Fruit fly (Drosophila melanogaster) whole organism, embryonic: Measurements from ENCODE around the gene Prosalpha3T.

Experiments used
- Abd-B ChIP-seq: fragments of 200-800 bp; sonication (Bioruptor generic); optimal IDR thresholded peaks from 2 replicates; lab custom pipeline; 2018; ENCODE audit warnings: missing biosample characterization, mild to moderate bottlenecking, missing genetic modification characterization, moderate library complexity
- Ada2b ChIP-seq: fragments of 200-800 bp; sonication (Bioruptor generic); IDR thresholded peaks from 2 replicates; pipeline ENCODE4 v1.3.6; 2022; ENCODE audit warnings: missing biosample characterization, missing genetic modification characterization
- CG10959 ChIP-seq: fragments of 200-800 bp; sonication (Bioruptor generic); IDR thresholded peaks from 2 replicates; pipeline ENCODE4 v1.3.6; 2022; ENCODE audit warnings: missing biosample characterization, missing genetic modification characterization
- CG13775 ChIP-seq: fragments of 200-800 bp; sonication (Bioruptor generic); optimal IDR thresholded peaks from 3 replicates; lab custom pipeline; 2017; ENCODE audit warnings: missing biosample characterization, mild to moderate bottlenecking, missing genetic modification characterization
- CG14667 ChIP-seq: fragments of 200-800 bp; sonication (Bioruptor generic); IDR thresholded peaks from 2 replicates; pipeline ENCODE4 v1.3.6; 2022; ENCODE audit warnings: missing biosample characterization, missing genetic modification characterization
- CG17361 ChIP-seq: fragments of 200-800 bp; sonication (Bioruptor generic); IDR thresholded peaks from 3 replicates; pipeline ENCODE4 v1.3.6; 2022; ENCODE audit warnings: missing biosample characterization, missing genetic modification characterization
- CG17912 ChIP-seq: fragments of 200-800 bp; sonication (Bioruptor generic); optimal IDR thresholded peaks from 2 replicates; lab custom pipeline; 2018; ENCODE audit warnings: missing biosample characterization, mild to moderate bottlenecking, missing genetic modification characterization
- CG2875 ChIP-seq: fragments of 200-800 bp; sonication (Bioruptor generic); optimal IDR thresholded peaks from 2 replicates; lab custom pipeline; 2017; ENCODE audit warnings: missing biosample characterization, mild to moderate bottlenecking, missing genetic modification characterization, missing genetic modification reagents
- CG30020 ChIP-seq: fragments of 200-800 bp; optimal IDR thresholded peaks from 2 replicates; lab custom pipeline; 2019; ENCODE audit warnings: missing biosample characterization, mild to moderate bottlenecking, missing genetic modification characterization, moderate library complexity
- CG30431 ChIP-seq: fragments of 200-800 bp; sonication (Bioruptor generic); optimal IDR thresholded peaks from 2 replicates; lab custom pipeline; 2017; ENCODE audit warnings: missing biosample characterization, missing genetic modification characterization
- CG32772 ChIP-seq: fragments of 200-800 bp; sonication (Bioruptor generic); IDR thresholded peaks from 2 replicates; pipeline ENCODE4 v1.3.6; 2022; ENCODE audit warnings: missing biosample characterization, missing genetic modification characterization
- CG34224 ChIP-seq: fragments of 200-800 bp; sonication (Bioruptor generic); IDR thresholded peaks from 3 replicates; pipeline ENCODE4 v1.3.6; 2022; ENCODE audit warnings: missing biosample characterization, missing genetic modification characterization; ENCODE audit not compliant: partially characterized antibody
- CG3726 ChIP-seq: fragments of 200-800 bp; sonication (Bioruptor generic); IDR thresholded peaks from 3 replicates; pipeline ENCODE4, ENCODE4 v1.3.6; 2022; ENCODE audit warnings: missing biosample characterization, missing genetic modification characterization
- CG4617 ChIP-seq: fragments of 200-800 bp; sonication (Bioruptor generic); optimal IDR thresholded peaks from 3 replicates; lab custom pipeline; 2016; ENCODE audit warnings: missing biosample characterization, missing genetic modification characterization, borderline replicate concordance
- CG6175 ChIP-seq: fragments of 200-800 bp; sonication (Bioruptor generic); IDR thresholded peaks from 3 replicates; pipeline ENCODE4 v1.3.6; 2022; ENCODE audit warnings: missing biosample characterization, missing genetic modification characterization
- CG7271 ChIP-seq: fragments of 200-800 bp; sonication (Bioruptor generic); optimal IDR thresholded peaks from 2 replicates; lab custom pipeline; 2018; ENCODE audit warnings: missing biosample characterization, mild to moderate bottlenecking, missing genetic modification characterization, moderate library complexity
- CG7357 ChIP-seq: fragments of 200-800 bp; sonication (Bioruptor generic); IDR thresholded peaks from 3 replicates; pipeline ENCODE4 v1.3.6; 2022; ENCODE audit warnings: missing biosample characterization, missing genetic modification characterization
- CG8388 ChIP-seq: fragments of 200-800 bp; sonication (Bioruptor generic); optimal IDR thresholded peaks from 2 replicates; lab custom pipeline; 2019; ENCODE audit warnings: missing biosample characterization, mild to moderate bottlenecking, missing genetic modification characterization, moderate library complexity
- CG8924 ChIP-seq: fragments of 200-800 bp; optimal IDR thresholded peaks from 3 replicates; lab custom pipeline; 2019; ENCODE audit warnings: missing biosample characterization, mild to moderate bottlenecking, missing genetic modification characterization, moderate library complexity
- CG9932 ChIP-seq: fragments of 200-800 bp; sonication (Bioruptor generic); IDR thresholded peaks from 2 replicates; pipeline ENCODE4 v1.3.6; 2022; ENCODE audit warnings: missing biosample characterization, missing genetic modification characterization
- CkIIα-i1 ChIP-seq: fragments of 200-800 bp; sonication (Bioruptor generic); IDR thresholded peaks from 2 replicates; pipeline ENCODE4 v1.3.6; 2022; ENCODE audit warnings: missing biosample characterization, missing genetic modification characterization
- Drgx ChIP-seq: fragments of 200-800 bp; sonication (Bioruptor generic); IDR thresholded peaks from 2 replicates; pipeline ENCODE4 v1.3.6; 2022; ENCODE audit warnings: missing biosample characterization, missing genetic modification characterization
- E2f2 ChIP-seq: fragments of 200-800 bp; sonication (Bioruptor generic); IDR thresholded peaks from 2 replicates; pipeline ENCODE4 v1.3.6; 2022; ENCODE audit warnings: missing biosample characterization, missing genetic modification characterization
- Fer1 ChIP-seq: fragments of 200-800 bp; sonication (Bioruptor generic); optimal IDR thresholded peaks from 2 replicates; lab custom pipeline; 2017; ENCODE audit warnings: missing biosample characterization, mild to moderate bottlenecking, missing genetic modification characterization
- Fer2 ChIP-seq: fragments of 200-800 bp; sonication (Bioruptor generic); optimal IDR thresholded peaks from 2 replicates; lab custom pipeline; 2018; ENCODE audit warnings: missing biosample characterization, mild to moderate bottlenecking, missing genetic modification characterization, moderate library complexity
- Fer3 ChIP-seq: fragments of 200-800 bp; sonication (Bioruptor generic); optimal IDR thresholded peaks from 2 replicates; lab custom pipeline; 2018; ENCODE audit warnings: missing biosample characterization, mild to moderate bottlenecking, missing genetic modification characterization, moderate library complexity
- Gsc ChIP-seq: fragments of 200-800 bp; sonication (Bioruptor generic); IDR thresholded peaks from 2 replicates; pipeline ENCODE4 v1.3.6; 2022; ENCODE audit warnings: missing biosample characterization, missing genetic modification characterization
- Hey ChIP-seq: fragments of 200-800 bp; sonication (Bioruptor generic); optimal IDR thresholded peaks from 3 replicates; lab custom pipeline; 2018; ENCODE audit warnings: missing biosample characterization, mild to moderate bottlenecking, missing genetic modification characterization
- HmgZ ChIP-seq: fragments of 200-800 bp; sonication (Bioruptor generic); optimal IDR thresholded peaks from 2 replicates; lab custom pipeline; 2018; ENCODE audit warnings: missing biosample characterization, mild to moderate bottlenecking, missing genetic modification characterization
- Hsf ChIP-seq: fragments of 200-800 bp; sonication (Bioruptor generic); optimal IDR thresholded peaks from 3 replicates; lab custom pipeline; 2016; ENCODE audit warnings: missing biosample characterization, missing genetic modification characterization
- Opbp ChIP-seq: fragments of 200-800 bp; sonication (Bioruptor generic); IDR thresholded peaks from 3 replicates; pipeline ENCODE4 v1.3.6; 2022; ENCODE audit warnings: missing biosample characterization, missing genetic modification characterization; ENCODE audit not compliant: partially characterized antibody
- TFAM ChIP-seq: fragments of 200-800 bp; sonication (Bioruptor generic); optimal IDR thresholded peaks from 2 replicates; lab custom pipeline; 2017; ENCODE audit warnings: missing biosample characterization, missing genetic modification characterization, inconsistent platforms
- chm ChIP-seq: fragments of 200-800 bp; sonication (Bioruptor generic); IDR thresholded peaks from 2 replicates; pipeline ENCODE4 v1.3.6; 2022; ENCODE audit warnings: missing biosample characterization, missing genetic modification characterization
- crc ChIP-seq: fragments of 200-800 bp; sonication (Bioruptor generic); optimal IDR thresholded peaks from 2 replicates; lab custom pipeline; 2016; ENCODE audit warnings: missing biosample characterization, missing genetic modification characterization
- ewg ChIP-seq: fragments of 200-800 bp; sonication (Bioruptor generic); optimal IDR thresholded peaks from 3 replicates; lab custom pipeline; 2017; ENCODE audit warnings: mild to moderate bottlenecking, missing biosample characterization, missing genetic modification reagents, missing genetic modification characterization
- fd102C ChIP-seq: fragments of 200-800 bp; sonication (Bioruptor generic); optimal IDR thresholded peaks from 2 replicates; lab custom pipeline; 2018; ENCODE audit warnings: missing biosample characterization, mild to moderate bottlenecking, missing genetic modification characterization, moderate library complexity
- gcm2 ChIP-seq: fragments of 200-800 bp; sonication (Bioruptor generic); optimal IDR thresholded peaks from 2 replicates; lab custom pipeline; 2016; ENCODE audit warnings: missing biosample characterization, missing genetic modification characterization
- inv ChIP-seq: fragments of 200-800 bp; sonication (Bioruptor generic); IDR thresholded peaks from 2 replicates; pipeline ENCODE4 v1.3.6; 2022; ENCODE audit warnings: missing biosample characterization, missing genetic modification characterization; ENCODE audit not compliant: partially characterized antibody
- jigr1 ChIP-seq: fragments of 200-800 bp; sonication (Bioruptor generic); IDR thresholded peaks from 3 replicates; pipeline ENCODE4 v1.3.6; 2022; ENCODE audit warnings: missing biosample characterization, missing genetic modification characterization
- lmd ChIP-seq: fragments of 200-800 bp; sonication (Bioruptor generic); IDR thresholded peaks from 2 replicates; pipeline ENCODE4 v1.3.6; 2022; ENCODE audit warnings: missing biosample characterization, missing genetic modification characterization
- luna ChIP-seq: fragments of 200-800 bp; sonication (Bioruptor generic); optimal IDR thresholded peaks from 2 replicates; lab custom pipeline; 2016; ENCODE audit warnings: missing biosample characterization, missing genetic modification characterization
- mam ChIP-seq: fragments of 200-800 bp; sonication (Bioruptor generic); optimal IDR thresholded peaks from 3 replicates; lab custom pipeline; 2016; ENCODE audit warnings: missing biosample characterization, missing genetic modification characterization
- nerfin-2 ChIP-seq: fragments of 200-800 bp; sonication (Bioruptor generic); IDR thresholded peaks from 2 replicates; pipeline ENCODE4 v1.3.6; 2022; ENCODE audit warnings: missing biosample characterization, missing genetic modification characterization; ENCODE audit not compliant: partially characterized antibody
- odd ChIP-seq: fragments of 200-800 bp; sonication (Bioruptor generic); optimal IDR thresholded peaks from 2 replicates; lab custom pipeline; 2017; ENCODE audit warnings: missing biosample characterization, mild to moderate bottlenecking, missing genetic modification characterization
- psq ChIP-seq: fragments of 200-800 bp; sonication (Bioruptor generic); optimal IDR thresholded peaks from 2 replicates; lab custom pipeline; 2017; ENCODE audit warnings: missing biosample characterization, missing genetic modification characterization
- sd ChIP-seq: fragments of 200-800 bp; sonication (Bioruptor generic); optimal IDR thresholded peaks from 3 replicates; lab custom pipeline; 2018; ENCODE audit warnings: missing biosample characterization, mild to moderate bottlenecking, missing genetic modification characterization, moderate library complexity
- slbo ChIP-seq: fragments of 200-800 bp; sonication (Bioruptor generic); IDR thresholded peaks from 2 replicates; pipeline ENCODE4 v1.3.6; 2022; ENCODE audit warnings: missing biosample characterization, missing genetic modification characterization
- sna ChIP-seq: fragments of 200-800 bp; sonication (Bioruptor generic); IDR thresholded peaks from 2 replicates; pipeline ENCODE4 v1.3.6; 2022; ENCODE audit warnings: missing biosample characterization, missing genetic modification characterization; ENCODE audit not compliant: partially characterized antibody
- unc-4 ChIP-seq: fragments of 200-800 bp; sonication (Bioruptor generic); IDR thresholded peaks from 2 replicates; pipeline ENCODE4 v1.3.6; 2022; ENCODE audit warnings: missing biosample characterization, missing genetic modification characterization; ENCODE audit not compliant: partially characterized antibody
- wdn ChIP-seq: fragments of 200-800 bp; sonication (Bioruptor generic); IDR thresholded peaks from 2 replicates; pipeline ENCODE4 v1.3.6; 2022; ENCODE audit warnings: missing biosample characterization, missing genetic modification characterization
- yki ChIP-seq: fragments of >200 bp; optimal IDR thresholded peaks from 3 replicates; lab custom pipeline; 2018
- zf30C ChIP-seq: fragments of 200-800 bp; sonication (Bioruptor generic); optimal IDR thresholded peaks from 3 replicates; lab custom pipeline; 2018; ENCODE audit warnings: missing biosample characterization, mild to moderate bottlenecking, missing genetic modification characterization

Prosalpha3T gene

DNA sequence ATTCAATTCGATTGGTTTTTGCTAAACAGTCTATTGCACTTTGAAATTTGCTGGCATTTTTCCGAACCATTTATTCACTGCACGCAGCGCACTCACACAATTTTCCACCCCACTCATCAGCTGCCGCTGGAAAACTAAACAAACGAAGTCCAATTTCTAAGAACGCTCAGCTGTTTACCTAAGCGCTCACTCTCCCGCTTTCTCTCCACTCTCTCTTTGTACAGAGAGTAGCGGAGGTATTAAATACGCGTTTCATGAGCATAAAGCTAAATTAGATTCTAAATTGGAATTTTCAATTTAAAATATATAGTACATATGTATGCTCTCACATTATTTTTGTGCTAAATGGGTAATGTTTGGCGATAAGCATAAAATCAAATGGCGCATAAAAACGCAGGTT, 45.8 kb upstream of the Prosalpha3T start, which contains the start of gene stops (continued):
- TF ChIP-seq sd (tag; lab: Kevin White, UChicago) (no peak), Hey (no peak), CG3726 (GFP tag; lab: Robert Waterston, UW) (no peak), slbo (GFP tag; lab: Robert Waterston, UW) (no peak), Ada2b (GFP tag; lab: Robert Waterston, UW) (peak; percentile 30; the same call in 1 of the 2 replicates), gcm2 (GFP tag; lab: Kevin White, UChicago) (no peak), yki (lab: Kevin White, UChicago) (peak; percentile 39), inv (GFP tag; lab: Robert Waterston, UW) (no peak), chm (GFP tag; lab: Robert Waterston, UW) (peak; percentile 74), CG17912 (no peak), CG8924 (tag; lab: Kevin White, UChicago) (no peak), CG17361 (GFP tag; lab: Robert Waterston, UW) (no peak), jigr1 (no peak), Gsc (GFP tag; lab: Robert Waterston, UW) (no peak), Fer2 (tag; lab: Kevin White, UChicago) (no peak), CG7357 (no peak), CG34224 (GFP tag; lab: Robert Waterston, UW) (no peak), CG14667 (GFP tag; lab: Robert Waterston, UW) (no peak), crc (GFP tag; lab: Kevin White, UChicago) (peak; percentile 10), TFAM (GFP tag; lab: Kevin White, UChicago) (no peak), ewg (peak; percentile 41), CG8388 (GFP tag; lab: Kevin White, UChicago) (no peak), odd (peak; percentile 19), CG10959 (GFP tag; lab: Robert Waterston, UW) (no peak), Abd-B (GFP tag; lab: Kevin White, UChicago) (no peak), psq (no peak), HmgZ (no peak), CG9932 (GFP tag; lab: Robert Waterston, UW) (no peak), CG4617 (GFP tag; lab: Kevin White, UChicago) (no peak), CG7271 (no peak), lmd (no peak), mam (GFP tag; lab: Kevin White, UChicago) (peak; percentile 14), CG30020 (tag; lab: Kevin White, UChicago) (no peak), CG32772 (GFP tag; lab: Robert Waterston, UW) (no peak), Hsf (GFP tag; lab: Kevin White, UChicago) (no peak), zf30C (GFP tag; lab: Kevin White, UChicago) (no peak), Fer3 (tag; lab: Kevin White, UChicago) (peak; percentile 52), luna (GFP tag; lab: Kevin White, UChicago) (no peak), Drgx (GFP tag; lab: Robert Waterston, UW) (no peak), wdn (no peak), fd102C (GFP tag; lab: Kevin White, UChicago) (no peak), CkIIα-i1 (no peak), sna (GFP tag; lab: Robert Waterston, UW) (no peak), Opbp (GFP tag; lab: Robert Waterston, UW) (no peak), unc-4 (GFP tag; lab: Robert Waterston, UW) (no peak), CG6175 (GFP tag; lab: Robert Waterston, UW) (no peak), CG30431 (GFP tag; lab: Kevin White, UChicago) (no peak), E2f2 (no peak), CG13775 (GFP tag; lab: Kevin White, UChicago) (no peak), nerfin-2 (no peak), Fer1 (peak; percentile 2), CG2875 (peak; percentile 61)
